Comparison of ENCODE assay signal across 8 worm cellular contexts in genomic region chrIII:5552072-5552667, ce11.
TF ChIP-seq lines count a peak whose summit lies in the region.

Gene F09F7.6 (minus strand): TSS chrIII:5552135.

TF ChIP-seq in whole organism, L1 larva, 84 proteins besides CTCF, POLR2A, EP300 and RAD21 (continues in another document):
- no peak for TF ChIP-seq fkh-4 (tag; optimal IDR thresholded peaks at IDR 0.05; lab: Kevin White, UChicago; ENCODE audit: borderline replicate concordance)
- peak; percentile 10 for TF ChIP-seq irx-1 (tag; optimal IDR thresholded peaks at IDR 0.05; lab: Kevin White, UChicago)
- peak; percentile 97 for TF ChIP-seq nhr-20 (tag; optimal IDR thresholded peaks at IDR 0.05; lab: Kevin White, UChicago)
- TF ChIP-seq mdl-1 (tag; optimal IDR thresholded peaks at IDR 0.05; lab: Kevin White, UChicago): peak in 1 of 2 experiments; percentile 96
- TF ChIP-seq hlh-4 (tag; optimal IDR thresholded peaks at IDR 0.05; lab: Kevin White, UChicago): no peak
- TF ChIP-seq mep-1 (tag; optimal IDR thresholded peaks at IDR 0.05; lab: Kevin White, UChicago): peak; percentile 18
- peak; percentile 74 for TF ChIP-seq elt-2 (tag; optimal IDR thresholded peaks at IDR 0.05; lab: Kevin White, UChicago)
- peak; percentile 26 for TF ChIP-seq C04F5.9 (tag; optimal IDR thresholded peaks at IDR 0.05; lab: Kevin White, UChicago)
- TF ChIP-seq F16B12.6 (tag; optimal IDR thresholded peaks at IDR 0.05; lab: Kevin White, UChicago): no peak
- peak; percentile 47 for TF ChIP-seq ama-1 (optimal IDR thresholded peaks at IDR 0.05; lab: Kevin White, UChicago)
- no peak for TF ChIP-seq lin-15B (tag; optimal IDR thresholded peaks at IDR 0.05; lab: Kevin White, UChicago)

TF ChIP-seq in whole organism, L2 larva, 48 proteins besides CTCF, POLR2A, EP300 and RAD21 (continues in another document):
- TF ChIP-seq nhr-11 (tag; optimal IDR thresholded peaks at IDR 0.05; lab: Kevin White, UChicago): no peak
- peak; percentile 78 for TF ChIP-seq crh-2 (tag; optimal IDR thresholded peaks at IDR 0.05; lab: Kevin White, UChicago)
- no peak for TF ChIP-seq nhr-77 (tag; optimal IDR thresholded peaks at IDR 0.05; lab: Kevin White, UChicago)
- no peak for TF ChIP-seq R02D3.7 (tag; optimal IDR thresholded peaks at IDR 0.05; lab: Kevin White, UChicago)
- TF ChIP-seq blmp-1 (tag; optimal IDR thresholded peaks at IDR 0.05; lab: Kevin White, UChicago; ENCODE audit: insufficient read depth): peak; percentile 48
- TF ChIP-seq sem-4 (tag; optimal IDR thresholded peaks at IDR 0.05; lab: Kevin White, UChicago): no peak
- no peak for TF ChIP-seq skn-1 (tag; optimal IDR thresholded peaks at IDR 0.05; lab: Kevin White, UChicago)
- peak; percentile 82 for TF ChIP-seq sma-3 (GFP tag; optimal IDR thresholded peaks at IDR 0.05; lab: Kevin White, UChicago)
- no peak for TF ChIP-seq nhr-6 (tag; optimal IDR thresholded peaks at IDR 0.05; lab: Kevin White, UChicago)
- no peak for TF ChIP-seq dmd-4 (tag; optimal IDR thresholded peaks at IDR 0.05; lab: Kevin White, UChicago)
- TF ChIP-seq ZK546.5 (tag; optimal IDR thresholded peaks at IDR 0.05; lab: Kevin White, UChicago): no peak
- no peak for TF ChIP-seq Y55F3AM.14 (GFP tag; optimal IDR thresholded peaks at IDR 0.05; lab: Kevin White, UChicago)

TF ChIP-seq in whole organism, L3 larva, 47 proteins besides CTCF, POLR2A, EP300 and RAD21 (continues in another document):
- TF ChIP-seq nhr-25 (tag; optimal IDR thresholded peaks at IDR 0.05; lab: Kevin White, UChicago) (peak; percentile 75), pha-4 (tag; optimal IDR thresholded peaks at IDR 0.05; lab: Kevin White, UChicago) (peak; percentile 85), lin-39 (tag; optimal IDR thresholded peaks at IDR 0.05; lab: Kevin White, UChicago) (peak; percentile 47), egl-5 (tag; optimal IDR thresholded peaks at IDR 0.05; lab: Kevin White, UChicago) (peak; percentile 37), ztf-4 (tag; optimal IDR thresholded peaks at IDR 0.05; lab: Kevin White, UChicago) (no peak), skn-1 (tag; optimal IDR thresholded peaks at IDR 0.05; lab: Kevin White, UChicago) (no peak), pqm-1 (tag; optimal IDR thresholded peaks at IDR 0.05; lab: Kevin White, UChicago) (peak; percentile 92), nhr-11 (tag; optimal IDR thresholded peaks at IDR 0.05; lab: Kevin White, UChicago) (no peak), nhr-43 (tag; optimal IDR thresholded peaks at IDR 0.05; lab: Kevin White, UChicago; ENCODE audit: poor library complexity, severe bottlenecking) (peak; percentile 78), elt-1 (tag; optimal IDR thresholded peaks at IDR 0.05; lab: Kevin White, UChicago) (peak; percentile 95), nhr-23 (tag; optimal IDR thresholded peaks at IDR 0.05; lab: Kevin White, UChicago) (peak; percentile 58), R02D3.7 (tag; optimal IDR thresholded peaks at IDR 0.05; lab: Kevin White, UChicago) (peak; percentile 8)

TF ChIP-seq in whole organism, L4 larva, 104 proteins besides CTCF, POLR2A, EP300 and RAD21 (continues in another document):
- TF ChIP-seq lin-39 (tag; optimal IDR thresholded peaks at IDR 0.05; lab: Kevin White, UChicago): no peak
- TF ChIP-seq rbr-2 (tag; optimal IDR thresholded peaks at IDR 0.05; lab: Kevin White, UChicago): no peak
- peak in 1 of 2 experiments; percentile 96 for TF ChIP-seq unc-62 (GFP tag; optimal IDR thresholded peaks at IDR 0.05 in 1 of 2; lab: Kevin White, UChicago)
- TF ChIP-seq unc-62 (tag; optimal IDR thresholded peaks at IDR 0.05; lab: Kevin White, UChicago): no peak
- peak; percentile 89 for TF ChIP-seq aha-1 (tag; lab: Kevin White, UChicago)
- TF ChIP-seq mep-1 (tag; optimal IDR thresholded peaks at IDR 0.05; lab: Kevin White, UChicago): peak; percentile 71
- TF ChIP-seq tra-1 (GFP tag; IDR thresholded peaks at IDR 0.05; lab: Robert Waterston, UW): peak; percentile 74
- no peak for TF ChIP-seq nhr-111 (GFP tag; optimal IDR thresholded peaks at IDR 0.05; lab: Kevin White, UChicago)
- TF ChIP-seq dve-1 (tag; optimal IDR thresholded peaks at IDR 0.05; lab: Kevin White, UChicago; ENCODE audit: insufficient read depth): peak; percentile 96
- peak; percentile 2 for TF ChIP-seq nhr-10 (tag; optimal IDR thresholded peaks at IDR 0.05; lab: Kevin White, UChicago)
- no peak for TF ChIP-seq ceh-44 (GFP tag; IDR thresholded peaks at IDR 0.05; lab: Robert Waterston, UW)
- TF ChIP-seq nhr-77 (tag; optimal IDR thresholded peaks at IDR 0.05; lab: Kevin White, UChicago): peak; percentile 84

TF ChIP-seq in whole organism, late embryonic, 69 proteins besides CTCF, POLR2A, EP300 and RAD21:
- no peak for TF ChIP-seq pat-9 (tag; optimal IDR thresholded peaks at IDR 0.05; lab: Kevin White, UChicago)
- TF ChIP-seq ref-2 (tag; optimal IDR thresholded peaks at IDR 0.05; lab: Kevin White, UChicago): no peak
- no peak for TF ChIP-seq unc-42 (tag; optimal IDR thresholded peaks at IDR 0.05; lab: Kevin White, UChicago)
- TF ChIP-seq unc-55 (GFP tag; optimal IDR thresholded peaks at IDR 0.05; lab: Kevin White, UChicago): peak; percentile 7
- no peak for TF ChIP-seq ceh-34 (tag; optimal IDR thresholded peaks at IDR 0.05; lab: Kevin White, UChicago)
- no peak for TF ChIP-seq eyg-1 (tag; optimal IDR thresholded peaks at IDR 0.05; lab: Kevin White, UChicago)
- no peak for TF ChIP-seq madf-2 (tag; optimal IDR thresholded peaks at IDR 0.05; lab: Kevin White, UChicago)
- peak; percentile 56 for TF ChIP-seq ceh-18 (tag; optimal IDR thresholded peaks at IDR 0.05; lab: Kevin White, UChicago)
- TF ChIP-seq syd-9 (tag; optimal IDR thresholded peaks at IDR 0.05; lab: Kevin White, UChicago): no peak
- no peak for TF ChIP-seq ceh-14 (tag; optimal IDR thresholded peaks at IDR 0.05; lab: Kevin White, UChicago)
- no peak for TF ChIP-seq npax-4 (tag; optimal IDR thresholded peaks at IDR 0.05; lab: Kevin White, UChicago)
- TF ChIP-seq hlh-30 (tag; optimal IDR thresholded peaks at IDR 0.05; lab: Kevin White, UChicago; ENCODE audit: insufficient read depth): peak; percentile 31
- TF ChIP-seq lim-6 (tag; optimal IDR thresholded peaks at IDR 0.05; lab: Kevin White, UChicago): no peak

TF ChIP-seq in whole organism, midembryonic, 9 proteins besides CTCF, POLR2A, EP300 and RAD21:
- TF ChIP-seq flt-1 (GFP tag; IDR thresholded peaks at IDR 0.05; lab: Robert Waterston, UW): 0 out of 2 replicates have a peak, but pooled peaks have one; percentile 31
- no peak for TF ChIP-seq T22C8.4 (GFP tag; IDR thresholded peaks at IDR 0.05; lab: Robert Waterston, UW)

TF ChIP-seq in whole organism, mixed stage, embryonic, 35 proteins besides CTCF, POLR2A, EP300 and RAD21:
- TF ChIP-seq ceh-39 (tag; optimal IDR thresholded peaks at IDR 0.05; lab: Kevin White, UChicago) (no peak), cnd-1 (tag; optimal IDR thresholded peaks at IDR 0.05; lab: Kevin White, UChicago) (no peak), unc-39 (tag; optimal IDR thresholded peaks at IDR 0.05; lab: Kevin White, UChicago) (no peak), sptf-1 (tag; optimal IDR thresholded peaks at IDR 0.05; lab: Kevin White, UChicago) (no peak), hlh-1 (tag; optimal IDR thresholded peaks at IDR 0.05; lab: Kevin White, UChicago) (no peak), unc-120 (tag; optimal IDR thresholded peaks at IDR 0.05; lab: Kevin White, UChicago; ENCODE audit: poor library complexity, severe bottlenecking) (peak; percentile 39), elt-1 (tag; optimal IDR thresholded peaks at IDR 0.05; lab: Kevin White, UChicago; ENCODE audit: borderline replicate concordance, insufficient read depth) (peak; percentile 84), lsy-2 (tag; optimal IDR thresholded peaks at IDR 0.05; lab: Kevin White, UChicago) (no peak), lin-32 (GFP tag; optimal IDR thresholded peaks at IDR 0.05; lab: Kevin White, UChicago) (no peak), mab-5 (tag; optimal IDR thresholded peaks at IDR 0.05; lab: Kevin White, UChicago) (no peak), unc-62 (GFP tag; optimal IDR thresholded peaks at IDR 0.05; lab: Kevin White, UChicago) (no peak), blmp-1 (tag; optimal IDR thresholded peaks at IDR 0.05; lab: Kevin White, UChicago) (no peak), nhr-12 (tag; optimal IDR thresholded peaks at IDR 0.05; lab: Kevin White, UChicago) (no peak), nhr-237 (tag; optimal IDR thresholded peaks at IDR 0.05; lab: Kevin White, UChicago) (no peak)

TF ChIP-seq in whole organism, young adult, 124 proteins besides CTCF, POLR2A, EP300 and RAD21 (continues in another document):
- TF ChIP-seq zfh-2 (GFP tag; conservative IDR thresholded peaks at IDR 0.05; lab: Robert Waterston, UW) (no peak), Y53F4B.3 (GFP tag; IDR thresholded peaks at IDR 0.05; lab: Robert Waterston, UW) (no peak), dox-1 (GFP tag; IDR thresholded peaks at IDR 0.05; lab: Robert Waterston, UW) (peak; percentile 11; the same call in 1 of the 2 replicates), tlf-1 (GFP tag; optimal IDR thresholded peaks at IDR 0.05; lab: Kevin White, UChicago) (peak; percentile 42), lsy-27 (tag; optimal IDR thresholded peaks at IDR 0.05; lab: Kevin White, UChicago; ENCODE audit: borderline replicate concordance, insufficient read depth) (no peak), somi-1 (GFP tag; optimal IDR thresholded peaks at IDR 0.05; lab: Kevin White, UChicago) (peak; percentile 64), lin-35 (GFP tag; optimal IDR thresholded peaks at IDR 0.05; lab: Kevin White, UChicago) (peak in 1 of 3 experiments; percentile 12), die-1 (tag; optimal IDR thresholded peaks at IDR 0.05; lab: Kevin White, UChicago) (no peak), nhr-80 (tag; optimal IDR thresholded peaks at IDR 0.05; lab: Kevin White, UChicago) (peak; percentile 60), attf-5 (GFP tag; optimal IDR thresholded peaks at IDR 0.05; lab: Kevin White, UChicago) (peak; percentile 38), bed-2 (GFP tag; IDR thresholded peaks at IDR 0.05; lab: Robert Waterston, UW) (no peak), cebp-1 (GFP tag; IDR thresholded peaks at IDR 0.05; lab: Robert Waterston, UW) (no peak), cebp-1 (tag; optimal IDR thresholded peaks at IDR 0.05; lab: Kevin White, UChicago) (peak; percentile 59), ama-1 (optimal IDR thresholded peaks at IDR 0.05; lab: Kevin White, UChicago) (peak; percentile 61), ama-1 (GFP tag; optimal IDR thresholded peaks at IDR 0.05; lab: Kevin White, UChicago) (no peak), lin-40 (tag; optimal IDR thresholded peaks at IDR 0.05; lab: Kevin White, UChicago) (peak; percentile 57), K11D2.4 (GFP tag; IDR thresholded peaks at IDR 0.05; lab: Robert Waterston, UW) (peak; percentile 46; the same call in 1 of the 2 replicates), F23B12.7 (tag; optimal IDR thresholded peaks at IDR 0.05; lab: Kevin White, UChicago; ENCODE audit: insufficient read depth) (no peak), ztf-3 (GFP tag; optimal IDR thresholded peaks at IDR 0.05; lab: Kevin White, UChicago) (no peak), ZK185.1 (tag; optimal IDR thresholded peaks at IDR 0.05; lab: Kevin White, UChicago; ENCODE audit: poor library complexity, severe bottlenecking) (peak; percentile 1), lir-1 (GFP tag; conservative IDR thresholded peaks at IDR 0.05; lab: Robert Waterston, UW) (0 out of 2 replicates have a peak, but pooled peaks have one; percentile 23), nfyb-1 (GFP tag; IDR thresholded peaks at IDR 0.05; lab: Robert Waterston, UW) (0 out of 2 replicates have a peak, but pooled peaks have one; percentile 34), aptf-3 (GFP tag; IDR thresholded peaks at IDR 0.05; lab: Robert Waterston, UW) (no peak)
